Worm (Caenorhabditis elegans): ENCODE results near the gene F53F8.3.

- TF ChIP-seq cog-1 (tag; optimal IDR thresholded peaks at IDR 0.05): no peak
- no peak for TF ChIP-seq med-1 (GFP tag; optimal IDR thresholded peaks at IDR 0.05; ENCODE audit: insufficient read depth)
- TF ChIP-seq flt-1 (GFP tag; IDR thresholded peaks at IDR 0.05): no peak
- TF ChIP-seq tab-1 (GFP tag; IDR thresholded peaks at IDR 0.05): no peak
- no peak for TF ChIP-seq ztf-23 (GFP tag; IDR thresholded peaks at IDR 0.05)
- no peak for TF ChIP-seq T22C8.4 (GFP tag; IDR thresholded peaks at IDR 0.05)
- no peak for TF ChIP-seq ref-1 (GFP tag; conservative IDR thresholded peaks at IDR 0.05)
Observed at ce11 chrV:20714503-20714902, 25.2 kb upstream of the F53F8.3 start.
